Fruit fly (Drosophila melanogaster) whole organism, embryonic: ENCODE data around the gene SIFaR.

ENCODE experiments used
- Adf1 ChIP-seq: fragments of 200-800 bp; sonication (Bioruptor generic); IDR thresholded peaks from 2 replicates; pipeline ENCODE4 v1.3.6; 2022; ENCODE audit warnings: missing biosample characterization, missing genetic modification characterization
- Asciz ChIP-seq: fragments of 200-800 bp; sonication (Bioruptor generic); optimal IDR thresholded peaks from 2 replicates; lab custom pipeline; 2017; ENCODE audit warnings: missing biosample characterization, mild to moderate bottlenecking, missing genetic modification characterization, missing genetic modification reagents
- CG10654 ChIP-seq: fragments of 200-800 bp; sonication (Bioruptor generic); optimal IDR thresholded peaks from 2 replicates; lab custom pipeline; 2016; ENCODE audit warnings: missing biosample characterization, missing genetic modification characterization
- CG10979 ChIP-seq: fragments of 200-800 bp; sonication (Bioruptor generic); optimal IDR thresholded peaks from 2 replicates; lab custom pipeline; 2018; ENCODE audit warnings: missing biosample characterization, mild to moderate bottlenecking, missing genetic modification characterization, moderate library complexity
- CG11398 ChIP-seq: fragments of 200-800 bp; sonication (Bioruptor generic); optimal IDR thresholded peaks from 2 replicates; lab custom pipeline; 2016; ENCODE audit warnings: missing biosample characterization, missing genetic modification characterization
- CG11560 ChIP-seq: fragments of 200-800 bp; sonication (Bioruptor generic); IDR thresholded peaks from 3 replicates; pipeline ENCODE4 v1.3.6; 2022; ENCODE audit warnings: missing biosample characterization, missing genetic modification characterization
- CG15011 ChIP-seq: fragments of 200-800 bp; sonication (Bioruptor generic); optimal IDR thresholded peaks from 3 replicates; lab custom pipeline; 2018; ENCODE audit warnings: missing biosample characterization, mild to moderate bottlenecking, missing genetic modification characterization
- CG15269 ChIP-seq: fragments of 200-800 bp; sonication (Bioruptor generic); optimal IDR thresholded peaks from 2 replicates; lab custom pipeline; 2018; ENCODE audit warnings: missing biosample characterization, mild to moderate bottlenecking, missing genetic modification characterization, moderate library complexity
- CG17359 ChIP-seq: fragments of 200-800 bp; sonication (Bioruptor generic); optimal IDR thresholded peaks from 3 replicates; lab custom pipeline; 2018; ENCODE audit warnings: missing biosample characterization, mild to moderate bottlenecking, missing genetic modification characterization, moderate library complexity
- CG17385 ChIP-seq: fragments of 200-800 bp; sonication (Bioruptor generic); optimal IDR thresholded peaks from 3 replicates; lab custom pipeline; 2018; ENCODE audit warnings: missing biosample characterization, mild to moderate bottlenecking, missing genetic modification characterization
- CG1832 ChIP-seq: fragments of 200-800 bp; sonication (Bioruptor generic); optimal IDR thresholded peaks from 2 replicates; lab custom pipeline; 2017; ENCODE audit warnings: missing biosample characterization, mild to moderate bottlenecking, missing genetic modification characterization, inconsistent platforms
- CG2116 ChIP-seq: fragments of 200-800 bp; sonication (Bioruptor generic); optimal IDR thresholded peaks from 3 replicates; lab custom pipeline; 2018; ENCODE audit warnings: missing biosample characterization, mild to moderate bottlenecking, missing genetic modification characterization
- CG2120 ChIP-seq: fragments of 200-800 bp; sonication (Bioruptor generic); optimal IDR thresholded peaks from 3 replicates; lab custom pipeline; 2016; ENCODE audit warnings: missing biosample characterization, missing genetic modification characterization
- CG2712 ChIP-seq: fragments of 200-800 bp; optimal IDR thresholded peaks from 3 replicates; lab custom pipeline; 2019; ENCODE audit warnings: missing biosample characterization, mild to moderate bottlenecking, missing genetic modification characterization, moderate library complexity
- CG31441 ChIP-seq: fragments of 200-800 bp; sonication (Bioruptor generic); IDR thresholded peaks from 2 replicates; pipeline ENCODE4 v1.3.6; 2022; ENCODE audit warnings: missing biosample characterization, missing genetic modification characterization
- CG3407 ChIP-seq: fragments of 200-800 bp; sonication (Bioruptor generic); optimal IDR thresholded peaks from 2 replicates; lab custom pipeline; 2018; ENCODE audit warnings: missing biosample characterization, mild to moderate bottlenecking, missing genetic modification characterization
- CG34224 ChIP-seq: fragments of 200-800 bp; sonication (Bioruptor generic); IDR thresholded peaks from 3 replicates; pipeline ENCODE4 v1.3.6; 2022; ENCODE audit warnings: missing biosample characterization, missing genetic modification characterization; ENCODE audit not compliant: partially characterized antibody
- CG5953 ChIP-seq: fragments of 200-800 bp; sonication (Bioruptor generic); IDR thresholded peaks from 2 replicates; pipeline ENCODE4 v1.3.6; 2022; ENCODE audit warnings: missing biosample characterization, missing genetic modification characterization
- CG6254 ChIP-seq: fragments of 200-800 bp; sonication (Bioruptor generic); optimal IDR thresholded peaks from 3 replicates; lab custom pipeline; 2017; ENCODE audit warnings: mild to moderate bottlenecking, missing biosample characterization, missing genetic modification reagents, missing genetic modification characterization
- CG9215 ChIP-seq: fragments of 200-800 bp; sonication (Bioruptor generic); IDR thresholded peaks from 2 replicates; pipeline ENCODE4 v1.3.6; 2022; ENCODE audit warnings: missing biosample characterization, missing genetic modification characterization
- Camta ChIP-seq: fragments of 200-800 bp; sonication (Bioruptor generic); optimal IDR thresholded peaks from 2 replicates; lab custom pipeline; 2016; ENCODE audit warnings: missing biosample characterization, missing genetic modification characterization
- CrebB ChIP-seq: fragments of 200-800 bp; sonication (Bioruptor generic); optimal IDR thresholded peaks from 3 replicates; lab custom pipeline; 2018; ENCODE audit warnings: missing biosample characterization, mild to moderate bottlenecking, missing genetic modification characterization
- Dfd ChIP-seq, 2 experiments: fragments of >200 bp; optimal IDR thresholded peaks; 2 replicates each; lab custom pipeline; 2017; ENCODE audit warnings: missing biosample characterization in 2 of 2, missing genetic modification characterization in 2 of 2
- Drgx ChIP-seq: fragments of 200-800 bp; sonication (Bioruptor generic); IDR thresholded peaks from 2 replicates; pipeline ENCODE4 v1.3.6; 2022; ENCODE audit warnings: missing biosample characterization, missing genetic modification characterization
- GATAe ChIP-seq: fragments of 200-800 bp; sonication (Bioruptor generic); conservative IDR thresholded peaks from 2 replicates; pipeline ENCODE4 v1.3.6; 2022; ENCODE audit warnings: missing biosample characterization, missing genetic modification characterization
- HmgD ChIP-seq: fragments of 200-800 bp; sonication (Bioruptor generic); optimal IDR thresholded peaks from 3 replicates; lab custom pipeline; 2016; ENCODE audit warnings: missing biosample characterization, missing genetic modification characterization
- Hr39 ChIP-seq: fragments of >200 bp; optimal IDR thresholded peaks from 2 replicates; lab custom pipeline; 2017
- Lhr ChIP-seq: fragments of 200-800 bp; sonication (Bioruptor generic); optimal IDR thresholded peaks from 3 replicates; lab custom pipeline; 2017; ENCODE audit warnings: mild to moderate bottlenecking, missing biosample characterization, missing genetic modification reagents, missing genetic modification characterization
- Max ChIP-seq: fragments of 200-800 bp; sonication (Bioruptor generic); optimal IDR thresholded peaks from 2 replicates; lab custom pipeline; 2016; ENCODE audit warnings: missing biosample characterization, mild to moderate bottlenecking, missing genetic modification characterization
- Myb ChIP-seq: fragments of 200-800 bp; sonication (Bioruptor generic); optimal IDR thresholded peaks from 2 replicates; lab custom pipeline; 2016; ENCODE audit warnings: missing biosample characterization, missing genetic modification characterization
- NK7.1 ChIP-seq: fragments of 200-800 bp; sonication (Bioruptor generic); optimal IDR thresholded peaks from 3 replicates; lab custom pipeline; 2016; ENCODE audit warnings: missing biosample characterization, missing genetic modification characterization
- Nf-YB ChIP-seq: fragments of 200-800 bp; sonication (Bioruptor generic); optimal IDR thresholded peaks from 3 replicates; lab custom pipeline; 2019; ENCODE audit warnings: missing biosample characterization, mild to moderate bottlenecking, missing genetic modification characterization, moderate library complexity
- Ravus ChIP-seq: fragments of 200-800 bp; sonication (Bioruptor generic); IDR thresholded peaks from 2 replicates; pipeline ENCODE4 v1.3.6; 2022; ENCODE audit warnings: missing biosample characterization, missing genetic modification characterization
- Sox102F ChIP-seq: fragments of 200-800 bp; sonication (Bioruptor generic); optimal IDR thresholded peaks from 2 replicates; lab custom pipeline; 2018; ENCODE audit warnings: missing biosample characterization, mild to moderate bottlenecking, missing genetic modification characterization, moderate library complexity
- Tbp ChIP-seq: fragments of >200 bp; optimal IDR thresholded peaks from 2 replicates; lab custom pipeline; 2018; ENCODE audit warnings: missing biosample characterization, missing genetic modification characterization
- Usf ChIP-seq: fragments of 200-800 bp; sonication (Bioruptor generic); optimal IDR thresholded peaks from 2 replicates; lab custom pipeline; 2017; ENCODE audit warnings: missing genotype, missing biosample characterization, missing genetic modification characterization
- ab ChIP-seq: fragments of 200-800 bp; sonication (Bioruptor generic); optimal IDR thresholded peaks from 2 replicates; lab custom pipeline; 2016; ENCODE audit warnings: missing biosample characterization, missing genetic modification characterization
- cg ChIP-seq: fragments of 200-800 bp; sonication (Bioruptor generic); optimal IDR thresholded peaks from 3 replicates; lab custom pipeline; 2019; ENCODE audit warnings: missing biosample characterization, mild to moderate bottlenecking, missing genetic modification characterization, moderate library complexity
- chm ChIP-seq: fragments of 200-800 bp; sonication (Bioruptor generic); IDR thresholded peaks from 2 replicates; pipeline ENCODE4 v1.3.6; 2022; ENCODE audit warnings: missing biosample characterization, missing genetic modification characterization
- h ChIP-seq: fragments of >200 bp; optimal IDR thresholded peaks from 2 replicates; lab custom pipeline; 2017
- ken ChIP-seq: fragments of 200-800 bp; sonication (Bioruptor generic); IDR thresholded peaks from 3 replicates; pipeline ENCODE4 v1.3.6; 2022; ENCODE audit warnings: missing biosample characterization, missing genetic modification characterization
- lola ChIP-seq, 3 experiments: fragments of >200 bp in 2 of 3; fragments of 200-800 bp in 1 of 3; sonication (Bioruptor generic) in 1 of 3; optimal IDR thresholded peaks; 2 replicates each; lab custom pipeline; 2017 to 2019; ENCODE audit warnings: missing biosample characterization in 3 of 3, missing genetic modification characterization in 3 of 3, mild to moderate bottlenecking in 1 of 3, moderate library complexity in 1 of 3
- lov ChIP-seq, 2 experiments: fragments of 200-800 bp in 1 of 2; fragments of >200 bp in 1 of 2; sonication (Bioruptor generic) in 1 of 2; IDR thresholded peaks in 1 of 2; optimal IDR thresholded peaks in 1 of 2; 2 replicates in 1 of 2; 3 replicates in 1 of 2; pipeline versions ENCODE4 v1.3.6 to Lab custom; 2017 to 2022; ENCODE audit warnings: missing biosample characterization in 1 of 2, missing genetic modification characterization in 1 of 2
- maf-S ChIP-seq: fragments of 200-800 bp; sonication (Bioruptor generic); optimal IDR thresholded peaks from 2 replicates; lab custom pipeline; 2016; ENCODE audit warnings: missing biosample characterization, missing genetic modification characterization
- sima ChIP-seq: fragments of 200-800 bp; sonication (Bioruptor generic); optimal IDR thresholded peaks from 2 replicates; lab custom pipeline; 2016; ENCODE audit warnings: missing biosample characterization, missing genetic modification characterization
- sug ChIP-seq: fragments of 200-800 bp; optimal IDR thresholded peaks from 2 replicates; lab custom pipeline; 2019; ENCODE audit warnings: missing biosample characterization, mild to moderate bottlenecking, missing genetic modification characterization, moderate library complexity
- tin ChIP-seq: fragments of 200-800 bp; sonication (Bioruptor generic); optimal IDR thresholded peaks from 3 replicates; lab custom pipeline; 2016; ENCODE audit warnings: missing biosample characterization, missing genetic modification characterization
- tll ChIP-seq, 2 experiments: fragments of 200-800 bp in 1 of 2; fragments of >200 bp in 1 of 2; sonication (Bioruptor generic) in 1 of 2; optimal IDR thresholded peaks; 2 replicates each; lab custom pipeline; 2017 to 2019; ENCODE audit warnings: missing biosample characterization in 2 of 2, missing genetic modification characterization in 2 of 2, mild to moderate bottlenecking in 1 of 2, moderate library complexity in 1 of 2
- trem ChIP-seq: fragments of 200-800 bp; optimal IDR thresholded peaks from 3 replicates; lab custom pipeline; 2019; ENCODE audit warnings: missing biosample characterization, mild to moderate bottlenecking, missing genetic modification characterization, moderate library complexity
- zen ChIP-seq: fragments of 200-800 bp; sonication (Bioruptor generic); optimal IDR thresholded peaks from 3 replicates; lab custom pipeline; 2018; ENCODE audit warnings: missing biosample characterization, mild to moderate bottlenecking, missing genetic modification characterization, moderate library complexity

SIFaR gene

DNA sequence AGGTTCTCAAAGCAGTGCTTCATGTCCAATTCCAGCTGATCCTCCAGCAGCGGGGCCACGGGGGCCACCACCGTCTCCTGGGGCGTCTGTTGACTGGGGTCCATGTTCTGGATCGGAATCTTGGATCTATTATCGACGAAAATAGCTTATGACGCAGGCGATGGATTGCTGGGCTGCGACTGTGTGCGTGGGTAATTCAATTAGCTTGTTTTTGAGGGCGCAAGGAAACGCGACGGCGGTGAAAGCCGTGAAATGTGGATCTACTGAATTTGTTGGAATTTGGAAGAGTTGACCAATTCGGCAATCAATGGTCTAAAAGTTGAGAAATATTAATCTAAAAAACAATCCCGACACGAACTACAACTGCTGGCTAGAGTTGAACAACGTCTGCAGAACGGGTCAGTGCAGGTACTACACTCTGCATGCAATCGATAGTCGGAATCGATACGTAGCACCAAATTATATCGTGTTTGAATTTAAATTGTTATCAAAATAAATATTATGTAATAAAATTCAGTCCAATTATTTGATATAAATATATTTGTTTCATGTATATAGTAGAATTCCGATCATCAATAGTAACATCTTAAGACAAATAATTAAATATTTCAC, 20.3 kb downstream of the SIFaR start, which contains the start of gene CG3308 (continued):
- TF ChIP-seq ken (GFP tag; lab: Robert Waterston, UW) (no peak), ab (GFP tag; lab: Kevin White, UChicago) (no peak), CG2120 (GFP tag; lab: Kevin White, UChicago) (peak; percentile 64), Ravus (GFP tag; lab: Robert Waterston, UW) (no peak), Hr39 (lab: Kevin White, UChicago) (no peak), Dfd (GFP tag; optimal IDR thresholded peaks at IDR 0.05; lab: Kevin White, UChicago) (no peak), CG5953 (GFP tag; lab: Robert Waterston, UW) (no peak), Sox102F (no peak), zen (no peak), Asciz (GFP tag; lab: Kevin White, UChicago) (no peak), Usf (no peak), CG11398 (GFP tag; lab: Kevin White, UChicago) (no peak), Adf1 (GFP tag; lab: Robert Waterston, UW) (peak; percentile 30; the same call in 1 of the 2 replicates), CG34224 (GFP tag; lab: Robert Waterston, UW) (peak; percentile 83), tin (GFP tag; lab: Kevin White, UChicago) (peak; percentile 32), CG6254 (no peak), Lhr (GFP tag; lab: Kevin White, UChicago) (no peak), CG2712 (tag; lab: Kevin White, UChicago) (peak; percentile 47), sima (GFP tag; lab: Kevin White, UChicago) (no peak), Max (GFP tag; lab: Kevin White, UChicago) (peak; percentile 55), chm (0 out of 2 replicates have a peak, but pooled peaks have one; percentile 29), Nf-YB (no peak), sug (peak; percentile 51), CG9215 (GFP tag; lab: Robert Waterston, UW) (no peak), CG10654 (GFP tag; lab: Kevin White, UChicago) (peak; percentile 39), CG31441 (GFP tag; lab: Robert Waterston, UW) (no peak), cg (GFP tag; lab: Kevin White, UChicago) (peak; percentile 57), CG15011 (GFP tag; lab: Kevin White, UChicago) (no peak), CG2116 (peak; percentile 80), CrebB (tag; lab: Kevin White, UChicago) (peak; percentile 7), Myb (GFP tag; lab: Kevin White, UChicago) (peak; percentile 75), CG3407 (GFP tag; lab: Kevin White, UChicago) (no peak), Tbp (GFP tag; lab: Kevin White, UChicago) (no peak), NK7.1 (GFP tag; lab: Kevin White, UChicago) (no peak), CG1832 (GFP tag; lab: Kevin White, UChicago) (no peak), lov (optimal IDR thresholded peaks at IDR 0.05; lab: Kevin White, UChicago) (no peak), lov (GFP tag; IDR thresholded peaks at IDR 0.05; lab: Robert Waterston, UW) (no peak), CG17359 (tag; lab: Kevin White, UChicago) (peak; percentile 33), lola (GFP tag; optimal IDR thresholded peaks at IDR 0.05; lab: Kevin White, UChicago) (no peak), h (lab: Kevin White, UChicago) (no peak), maf-S (GFP tag; lab: Kevin White, UChicago) (peak; percentile 19), trem (tag; lab: Kevin White, UChicago) (peak; percentile 90), CG10979 (tag; lab: Kevin White, UChicago) (peak; percentile 45), tll (GFP tag; optimal IDR thresholded peaks at IDR 0.05; lab: Kevin White, UChicago) (no peak), GATAe (GFP tag; lab: Robert Waterston, UW) (no peak), Camta (no peak), CG15269 (tag; lab: Kevin White, UChicago) (no peak), CG17385 (peak; percentile 28), CG11560 (tag; lab: Robert Waterston, UW) (no peak), HmgD (peak; percentile 7), Drgx (no peak)
